Fruit fly (Drosophila melanogaster) whole organism, embryonic: ENCODE results near the gene CG32161.
A peak's percentile ranks its signal among the peaks of the same experiment; 100 is the strongest.

ENCODE experiments used
- CG10979 ChIP-seq: fragments of 200-800 bp; sonication (Bioruptor generic); optimal IDR thresholded peaks from 2 replicates; lab custom pipeline; 2018; ENCODE audit warnings: missing biosample characterization, mild to moderate bottlenecking, missing genetic modification characterization, moderate library complexity
- CG11560 ChIP-seq: fragments of 200-800 bp; sonication (Bioruptor generic); IDR thresholded peaks from 3 replicates; pipeline ENCODE4 v1.3.6; 2022; ENCODE audit warnings: missing biosample characterization, missing genetic modification characterization
- CG13287 ChIP-seq: fragments of 200-800 bp; sonication (Bioruptor generic); IDR thresholded peaks from 2 replicates; pipeline ENCODE4 v1.3.6; 2022; ENCODE audit warnings: missing biosample characterization, missing genetic modification characterization; ENCODE audit not compliant: partially characterized antibody
- CG15011 ChIP-seq: fragments of 200-800 bp; sonication (Bioruptor generic); optimal IDR thresholded peaks from 3 replicates; lab custom pipeline; 2018; ENCODE audit warnings: missing biosample characterization, mild to moderate bottlenecking, missing genetic modification characterization
- CG15514 ChIP-seq: fragments of 200-800 bp; sonication (Bioruptor generic); optimal IDR thresholded peaks from 3 replicates; lab custom pipeline; 2017; ENCODE audit warnings: missing biosample characterization, missing genetic modification characterization, mild to moderate bottlenecking, moderate library complexity, missing genetic modification reagents
- CG1647 ChIP-seq: fragments of 200-800 bp; sonication (Bioruptor generic); optimal IDR thresholded peaks from 3 replicates; lab custom pipeline; 2016; ENCODE audit warnings: missing biosample characterization, missing genetic modification characterization
- CG16779 ChIP-seq: fragments of 200-800 bp; sonication (Bioruptor generic); IDR thresholded peaks from 2 replicates; pipeline ENCODE4 v1.3.6; 2022; ENCODE audit warnings: missing biosample characterization, missing genetic modification characterization
- CG17186 ChIP-seq: fragments of 200-800 bp; sonication (Bioruptor generic); optimal IDR thresholded peaks from 3 replicates; lab custom pipeline; 2017; ENCODE audit warnings: missing biosample characterization, missing genetic modification reagents, missing genetic modification characterization
- CG17361 ChIP-seq: fragments of 200-800 bp; sonication (Bioruptor generic); IDR thresholded peaks from 3 replicates; pipeline ENCODE4 v1.3.6; 2022; ENCODE audit warnings: missing biosample characterization, missing genetic modification characterization
- CG17568 ChIP-seq: fragments of 200-800 bp; sonication (Bioruptor generic); optimal IDR thresholded peaks from 2 replicates; lab custom pipeline; 2018; ENCODE audit warnings: missing biosample characterization, mild to moderate bottlenecking, missing genetic modification characterization, moderate library complexity
- CG2202 ChIP-seq: fragments of 200-800 bp; sonication (Bioruptor generic); optimal IDR thresholded peaks from 2 replicates; lab custom pipeline; 2018; ENCODE audit warnings: missing biosample characterization, mild to moderate bottlenecking, missing genetic modification characterization
- CG30020 ChIP-seq: fragments of 200-800 bp; optimal IDR thresholded peaks from 2 replicates; lab custom pipeline; 2019; ENCODE audit warnings: missing biosample characterization, mild to moderate bottlenecking, missing genetic modification characterization, moderate library complexity
- CG31441 ChIP-seq: fragments of 200-800 bp; sonication (Bioruptor generic); IDR thresholded peaks from 2 replicates; pipeline ENCODE4 v1.3.6; 2022; ENCODE audit warnings: missing biosample characterization, missing genetic modification characterization
- CG5245 ChIP-seq: fragments of 200-800 bp; sonication (Bioruptor generic); optimal IDR thresholded peaks from 3 replicates; lab custom pipeline; 2016; ENCODE audit warnings: missing biosample characterization, missing genetic modification characterization
- CG5953 ChIP-seq: fragments of 200-800 bp; sonication (Bioruptor generic); IDR thresholded peaks from 2 replicates; pipeline ENCODE4 v1.3.6; 2022; ENCODE audit warnings: missing biosample characterization, missing genetic modification characterization
- CG6254 ChIP-seq: fragments of 200-800 bp; sonication (Bioruptor generic); optimal IDR thresholded peaks from 3 replicates; lab custom pipeline; 2017; ENCODE audit warnings: mild to moderate bottlenecking, missing biosample characterization, missing genetic modification reagents, missing genetic modification characterization
- CG6272 ChIP-seq: fragments of 200-800 bp; sonication (Bioruptor generic); IDR thresholded peaks from 2 replicates; pipeline ENCODE4 v1.3.6; 2022; ENCODE audit warnings: missing biosample characterization, missing genetic modification characterization
- CG8290 ChIP-seq, 3 experiments: fragments of 200-800 bp; sonication (Bioruptor generic); optimal IDR thresholded peaks; 2 replicates each; lab custom pipeline; 2016 to 2019; ENCODE audit warnings: missing biosample characterization in 3 of 3, missing genetic modification characterization in 3 of 3, mild to moderate bottlenecking in 2 of 3, moderate library complexity in 1 of 3
- CG8388 ChIP-seq: fragments of 200-800 bp; sonication (Bioruptor generic); optimal IDR thresholded peaks from 2 replicates; lab custom pipeline; 2019; ENCODE audit warnings: missing biosample characterization, mild to moderate bottlenecking, missing genetic modification characterization, moderate library complexity
- CG9215 ChIP-seq: fragments of 200-800 bp; sonication (Bioruptor generic); IDR thresholded peaks from 2 replicates; pipeline ENCODE4 v1.3.6; 2022; ENCODE audit warnings: missing biosample characterization, missing genetic modification characterization
- CG9727 ChIP-seq: fragments of 200-800 bp; sonication (Bioruptor generic); optimal IDR thresholded peaks from 3 replicates; lab custom pipeline; 2017; ENCODE audit warnings: missing biosample characterization, mild to moderate bottlenecking, missing genetic modification characterization
- CTCF ChIP-seq: fragments of 200-800 bp; sonication (Bioruptor generic); optimal IDR thresholded peaks from 2 replicates; lab custom pipeline; 2017; ENCODE audit warnings: missing biosample characterization, mild to moderate bottlenecking, missing genetic modification characterization, moderate library complexity
- D19A ChIP-seq: fragments of 200-800 bp; optimal IDR thresholded peaks from 3 replicates; lab custom pipeline; 2019; ENCODE audit warnings: missing biosample characterization, mild to moderate bottlenecking, missing genetic modification characterization, moderate library complexity
- Dek ChIP-seq: fragments of 200-800 bp; sonication (Bioruptor generic); optimal IDR thresholded peaks from 3 replicates; lab custom pipeline; 2019; ENCODE audit warnings: missing biosample characterization, mild to moderate bottlenecking, missing genetic modification characterization, moderate library complexity
- Fer3 ChIP-seq: fragments of 200-800 bp; sonication (Bioruptor generic); optimal IDR thresholded peaks from 2 replicates; lab custom pipeline; 2018; ENCODE audit warnings: missing biosample characterization, mild to moderate bottlenecking, missing genetic modification characterization, moderate library complexity
- HLH3B ChIP-seq: fragments of 200-800 bp; sonication (Bioruptor generic); IDR thresholded peaks from 2 replicates; pipeline ENCODE4 v1.3.6; 2022; ENCODE audit warnings: missing biosample characterization, missing genetic modification characterization
- Hr3 ChIP-seq: fragments of 200-800 bp; sonication (Bioruptor generic); optimal IDR thresholded peaks from 3 replicates; lab custom pipeline; 2016; ENCODE audit warnings: missing biosample characterization, missing genetic modification characterization
- Lim3 ChIP-seq: fragments of 200-800 bp; sonication (Bioruptor generic); IDR thresholded peaks from 2 replicates; pipeline ENCODE4 v1.3.6; 2022; ENCODE audit warnings: missing biosample characterization, missing genetic modification characterization
- Myb ChIP-seq: fragments of 200-800 bp; sonication (Bioruptor generic); optimal IDR thresholded peaks from 2 replicates; lab custom pipeline; 2016; ENCODE audit warnings: missing biosample characterization, missing genetic modification characterization
- Nf-YC ChIP-seq: fragments of 200-800 bp; optimal IDR thresholded peaks from 3 replicates; lab custom pipeline; 2019; ENCODE audit warnings: missing biosample characterization, mild to moderate bottlenecking, missing genetic modification characterization, moderate library complexity
- Optix ChIP-seq: fragments of 200-800 bp; sonication (Bioruptor generic); IDR thresholded peaks from 3 replicates; pipeline ENCODE4 v1.3.6; 2022; ENCODE audit warnings: missing biosample characterization, missing genetic modification characterization
- Pdp1 ChIP-seq, 2 experiments: fragments of 200-800 bp; sonication (Bioruptor generic); optimal IDR thresholded peaks; 3 replicates each; lab custom pipeline; 2016; ENCODE audit warnings: missing biosample characterization in 2 of 2, missing genetic modification characterization in 2 of 2, mild to moderate bottlenecking in 1 of 2, moderate library complexity in 1 of 2
- Scr ChIP-seq: fragments of 200-800 bp; sonication (Bioruptor generic); IDR thresholded peaks from 2 replicates; pipeline ENCODE4 v1.3.6; 2022; ENCODE audit warnings: missing biosample characterization, missing genetic modification characterization; ENCODE audit not compliant: partially characterized antibody
- Trl ChIP-seq, 3 experiments: fragments of >200 bp in 2 of 3; fragments of 200-800 bp in 1 of 3; sonication (Bioruptor generic) in 1 of 3; optimal IDR thresholded peaks; 2 replicates in 1 of 3; 3 replicates in 2 of 3; lab custom pipeline; 2016 to 2017; ENCODE audit warnings: missing biosample characterization in 1 of 3, missing genetic modification characterization in 1 of 3
- YL-1 ChIP-seq: fragments of 200-800 bp; sonication (Bioruptor generic); optimal IDR thresholded peaks from 3 replicates; lab custom pipeline; 2017; ENCODE audit warnings: missing biosample characterization, mild to moderate bottlenecking, missing genetic modification characterization
- corto ChIP-seq: fragments of 200-800 bp; sonication (Bioruptor generic); optimal IDR thresholded peaks from 2 replicates; lab custom pipeline; 2016; ENCODE audit warnings: missing biosample characterization, mild to moderate bottlenecking, missing genetic modification characterization, moderate library complexity
- dan ChIP-seq: fragments of 200-800 bp; sonication (Bioruptor generic); IDR thresholded peaks from 2 replicates; pipeline ENCODE4 v1.3.6; 2022; ENCODE audit warnings: missing biosample characterization, missing genetic modification characterization
- eve ChIP-seq, 2 experiments: fragments of >200 bp; optimal IDR thresholded peaks; 2 replicates each; lab custom pipeline; 2017; ENCODE audit warnings: missing biosample characterization in 2 of 2, missing genetic modification characterization in 2 of 2
- gfzf ChIP-seq: fragments of 200-800 bp; sonication (Bioruptor generic); optimal IDR thresholded peaks from 2 replicates; lab custom pipeline; 2016; ENCODE audit warnings: missing biosample characterization, mild to moderate bottlenecking, missing genetic modification characterization, moderate library complexity
- kni ChIP-seq: fragments of 200-800 bp; sonication (Bioruptor generic); optimal IDR thresholded peaks from 3 replicates; lab custom pipeline; 2017; ENCODE audit warnings: mild to moderate bottlenecking, missing biosample characterization, missing genetic modification reagents, missing genetic modification characterization
- lmd ChIP-seq: fragments of 200-800 bp; sonication (Bioruptor generic); IDR thresholded peaks from 2 replicates; pipeline ENCODE4 v1.3.6; 2022; ENCODE audit warnings: missing biosample characterization, missing genetic modification characterization
- nom ChIP-seq: fragments of 200-800 bp; sonication (Bioruptor generic); optimal IDR thresholded peaks from 2 replicates; lab custom pipeline; 2017; ENCODE audit warnings: missing biosample characterization, missing genetic modification characterization, mild to moderate bottlenecking, moderate library complexity, missing genetic modification reagents
- pho ChIP-seq: fragments of 200-800 bp; sonication (Bioruptor generic); optimal IDR thresholded peaks from 2 replicates; lab custom pipeline; 2016; ENCODE audit warnings: missing biosample characterization, missing genetic modification characterization
- sens-2 ChIP-seq: fragments of 200-800 bp; sonication (Bioruptor generic); IDR thresholded peaks from 2 replicates; pipeline ENCODE4 v1.3.6; 2022; ENCODE audit warnings: missing biosample characterization, missing genetic modification characterization
- shn ChIP-seq: fragments of 200-800 bp; sonication (Bioruptor generic); optimal IDR thresholded peaks from 3 replicates; lab custom pipeline; 2016; ENCODE audit warnings: missing biosample characterization, missing genetic modification characterization
- sob ChIP-seq: fragments of 200-800 bp; sonication (Bioruptor generic); IDR thresholded peaks from 2 replicates; pipeline ENCODE4 v1.3.6; 2022; ENCODE audit warnings: missing biosample characterization, missing genetic modification characterization
- stc ChIP-seq: fragments of 200-800 bp; sonication (Bioruptor generic); IDR thresholded peaks from 2 replicates; pipeline ENCODE4 v1.3.6; 2022; ENCODE audit warnings: missing biosample characterization, missing genetic modification characterization
- twi ChIP-seq: fragments of 200-800 bp; optimal IDR thresholded peaks from 2 replicates; lab custom pipeline; 2019; ENCODE audit warnings: missing biosample characterization, mild to moderate bottlenecking, missing genetic modification characterization, moderate library complexity
- zen ChIP-seq: fragments of 200-800 bp; sonication (Bioruptor generic); optimal IDR thresholded peaks from 3 replicates; lab custom pipeline; 2018; ENCODE audit warnings: missing biosample characterization, mild to moderate bottlenecking, missing genetic modification characterization, moderate library complexity

The CG32161 gene

DNA sequence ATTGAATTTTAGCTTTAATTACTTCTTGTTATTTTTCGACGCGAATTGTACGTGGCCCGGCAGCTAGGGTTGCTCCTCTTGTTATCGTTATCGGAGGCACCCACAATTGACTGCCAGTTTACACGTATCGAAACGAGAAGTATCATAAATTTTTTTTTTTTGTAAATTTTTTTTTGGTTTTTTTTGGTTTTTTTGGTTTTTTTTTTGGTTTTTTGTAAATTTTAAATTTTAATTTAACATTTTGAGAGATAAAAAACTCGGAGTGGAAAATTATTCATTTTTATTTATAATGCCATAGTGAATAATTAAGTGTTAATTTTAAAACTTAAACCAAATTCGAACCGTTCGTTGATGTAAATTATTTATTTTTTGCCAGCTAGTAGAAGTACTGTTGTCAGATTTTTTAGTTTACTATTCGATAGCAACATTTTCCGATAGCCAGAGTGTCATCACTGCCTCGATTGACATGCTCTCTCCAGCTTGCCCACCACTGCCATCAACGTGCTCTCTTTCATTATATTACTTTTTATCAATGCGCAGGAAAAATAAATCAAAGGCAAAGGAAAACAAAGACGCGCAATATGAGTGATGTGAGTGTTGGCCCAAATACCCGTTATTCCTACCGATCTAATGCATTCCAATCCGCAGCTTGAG is 980 bp upstream of the CG32161 start, which contains the start of the genes kud and Zcchc7 (continued):
- TF ChIP-seq CG11560 (tag; lab: Robert Waterston, UW) (peak; percentile 96), eve (GFP tag; optimal IDR thresholded peaks at IDR 0.05; lab: Kevin White, UChicago) (no peak), CG8290 (GFP tag; optimal IDR thresholded peaks at IDR 0.05; lab: Kevin White, UChicago) (peak; percentile 90), CG8290 (tag; optimal IDR thresholded peaks at IDR 0.05; lab: Kevin White, UChicago) (peak in 1 of 2 experiments; percentile 55), CG5953 (no peak), CG6254 (GFP tag; lab: Kevin White, UChicago) (no peak), stc (GFP tag; lab: Robert Waterston, UW) (no peak), CG2202 (tag; lab: Kevin White, UChicago) (no peak), Optix (no peak), CG1647 (GFP tag; lab: Kevin White, UChicago) (peak; percentile 25), Myb (GFP tag; lab: Kevin White, UChicago) (peak; percentile 21), CG8388 (GFP tag; lab: Kevin White, UChicago) (peak; percentile 21), Lim3 (GFP tag; lab: Robert Waterston, UW) (no peak), Fer3 (peak; percentile 62), CG15514 (peak; percentile 66), HLH3B (no peak), Dek (tag; lab: Kevin White, UChicago) (peak; percentile 66), zen (peak; percentile 33), sens-2 (GFP tag; lab: Robert Waterston, UW) (peak; percentile 10; the same call in 1 of the 2 replicates), CG17361 (no peak; the same call in none of the 3 replicates), gfzf (GFP tag; lab: Kevin White, UChicago) (no peak), sob (peak; percentile 62), CG10979 (tag; lab: Kevin White, UChicago) (peak; percentile 20), dan (GFP tag; lab: Robert Waterston, UW) (no peak), CG9727 (peak; percentile 77), nom (GFP tag; lab: Kevin White, UChicago) (peak; percentile 22), corto (no peak), Trl (optimal IDR thresholded peaks at IDR 0.05; lab: Kevin White, UChicago) (peak; percentile 55 to 64), Trl (GFP tag; optimal IDR thresholded peaks at IDR 0.05; lab: Kevin White, UChicago) (no peak), CG9215 (GFP tag; lab: Robert Waterston, UW) (peak; percentile 32; the same call in 1 of the 2 replicates), CG13287 (peak; percentile 39; the same call in 1 of the 2 replicates), CG16779 (GFP tag; lab: Robert Waterston, UW) (no peak), shn (GFP tag; lab: Kevin White, UChicago) (peak; percentile 19), Scr (GFP tag; lab: Robert Waterston, UW) (no peak), CG6272 (GFP tag; lab: Robert Waterston, UW) (peak; percentile 20; the same call in 1 of the 2 replicates), CG15011 (GFP tag; lab: Kevin White, UChicago) (no peak), CG17568 (GFP tag; lab: Kevin White, UChicago) (no peak), Nf-YC (tag; lab: Kevin White, UChicago) (peak; percentile 79), CG5245 (no peak), CG30020 (tag; lab: Kevin White, UChicago) (peak; percentile 87), D19A (tag; lab: Kevin White, UChicago) (no peak), CG31441 (GFP tag; lab: Robert Waterston, UW) (no peak; the same call in 1 of the 2 replicates), CTCF (GFP tag; lab: Kevin White, UChicago) (peak; percentile 5), CG17186 (GFP tag; lab: Kevin White, UChicago) (peak; percentile 40), Pdp1 (GFP tag; optimal IDR thresholded peaks at IDR 0.05; lab: Kevin White, UChicago) (peak in 1 of 2 experiments; percentile 52), YL-1 (GFP tag; lab: Kevin White, UChicago) (peak; percentile 41), twi (peak; percentile 48), pho (GFP tag; lab: Kevin White, UChicago) (peak; percentile 74), lmd (GFP tag; lab: Robert Waterston, UW) (peak; percentile 19; the same call in 1 of the 2 replicates), Hr3 (peak; percentile 54), kni (GFP tag; lab: Kevin White, UChicago) (no peak)
